Worm (Caenorhabditis elegans) whole organism, young adult: ENCODE results near the gene dcap-1.

Source experiments
- B0035.1 ChIP-seq: sonication (generic microtip); optimal IDR thresholded peaks from 2 replicates; lab custom pipeline; 2016; ENCODE audit warnings: missing genetic modification characterization, mild to moderate bottlenecking, missing compliant biosample characterization, missing genotype, missing genetic modification reagents
- B0336.3 ChIP-seq: fragments of 200-800 bp; sonication (Bioruptor generic); IDR thresholded peaks from 2 replicates; pipeline ENCODE4 v1.3.6; 2022; ENCODE audit warnings: missing genetic modification characterization, missing compliant biosample characterization
- C06A6.2 ChIP-seq: fragments of 200-800 bp; sonication (Bioruptor generic); conservative IDR thresholded peaks from 2 replicates; pipeline ENCODE4 v1.3.6; 2022; ENCODE audit warnings: missing genetic modification characterization, missing compliant biosample characterization
- C17E4.6 ChIP-seq: fragments of 200-800 bp; sonication (Bioruptor generic); IDR thresholded peaks from 2 replicates; pipeline ENCODE4 v1.3.6; 2022; ENCODE audit warnings: missing genetic modification reagents, missing genetic modification characterization, missing compliant biosample characterization
- F39B2.1 ChIP-seq: fragments of 200-800 bp; sonication (Bioruptor generic); IDR thresholded peaks from 2 replicates; pipeline ENCODE4 v1.3.6; 2022; ENCODE audit warnings: missing genetic modification reagents, missing genetic modification characterization, missing compliant biosample characterization
- K11D2.4 ChIP-seq: fragments of 200-800 bp; sonication (Bioruptor generic); IDR thresholded peaks from 2 replicates; pipeline ENCODE4 v1.3.6; 2022; ENCODE audit warnings: missing genetic modification reagents, missing genetic modification characterization, missing compliant biosample characterization
- T07F8.4 ChIP-seq: sonication (generic microtip); optimal IDR thresholded peaks from 2 replicates; lab custom pipeline; 2016; ENCODE audit warnings: mild to moderate bottlenecking, missing genetic modification characterization, moderate library complexity, missing compliant biosample characterization
- Y53F4B.3 ChIP-seq: fragments of 200-800 bp; sonication (Bioruptor generic); IDR thresholded peaks from 2 replicates; pipeline ENCODE4 v1.3.6; 2022; ENCODE audit warnings: missing genetic modification reagents, missing genetic modification characterization, missing compliant biosample characterization
- ZK185.1 ChIP-seq: sonication (generic microtip); optimal IDR thresholded peaks from 2 replicates; lab custom pipeline; 2016; ENCODE audit warnings: mild to moderate bottlenecking, missing genetic modification characterization, missing compliant biosample characterization; ENCODE audit not compliant: poor library complexity, severe bottlenecking
- atf-7 ChIP-seq: sonication (generic microtip); optimal IDR thresholded peaks from 2 replicates; lab custom pipeline; 2017; ENCODE audit warnings: mild to moderate bottlenecking, missing genetic modification characterization, missing compliant biosample characterization
- athp-1 ChIP-seq: sonication (generic microtip); optimal IDR thresholded peaks from 2 replicates; lab custom pipeline; 2017; ENCODE audit warnings: mild to moderate bottlenecking, missing genetic modification characterization, missing compliant biosample characterization
- attf-6 ChIP-seq: fragments of 200-800 bp; sonication (Bioruptor generic); IDR thresholded peaks from 2 replicates; pipeline ENCODE4 v1.3.6; 2022; ENCODE audit warnings: missing genetic modification reagents, missing genetic modification characterization, missing compliant biosample characterization
- cebp-1 ChIP-seq, 2 experiments: fragments of 200-800 bp in 1 of 2; sonication (Bioruptor generic) in 1 of 2; sonication (generic microtip) in 1 of 2; IDR thresholded peaks in 1 of 2; optimal IDR thresholded peaks in 1 of 2; 2 replicates each; pipeline versions ENCODE4 v1.3.6 to Lab custom; 2017 to 2022; ENCODE audit warnings: missing compliant biosample characterization in 2 of 2, missing genetic modification characterization in 2 of 2, mild to moderate bottlenecking in 1 of 2, missing genetic modification reagents in 1 of 2, moderate library complexity in 1 of 2
- cebp-2 ChIP-seq: fragments of 200-800 bp; sonication (Bioruptor generic); IDR thresholded peaks from 2 replicates; pipeline ENCODE4 v1.3.6; 2022; ENCODE audit warnings: missing genetic modification characterization, missing compliant biosample characterization
- die-1 ChIP-seq: sonication (generic microtip); optimal IDR thresholded peaks from 2 replicates; lab custom pipeline; 2016; ENCODE audit warnings: missing genotype, mild to moderate bottlenecking, missing genetic modification characterization, missing compliant biosample characterization
- dox-1 ChIP-seq: fragments of 200-800 bp; sonication (Bioruptor generic); IDR thresholded peaks from 2 replicates; pipeline ENCODE4 v1.3.6; 2022; ENCODE audit warnings: missing genetic modification reagents, missing genetic modification characterization, missing compliant biosample characterization
- egl-44 ChIP-seq: fragments of 200-800 bp; sonication (Bioruptor generic); IDR thresholded peaks from 2 replicates; pipeline ENCODE4 v1.3.6; 2022; ENCODE audit warnings: missing genetic modification reagents, missing genetic modification characterization, missing compliant biosample characterization
- egrh-3 ChIP-seq: fragments of 200-800 bp; sonication (Bioruptor generic); IDR thresholded peaks from 2 replicates; pipeline ENCODE4 v1.3.6; 2022; ENCODE audit warnings: missing genetic modification reagents, missing genetic modification characterization, missing compliant biosample characterization
- ets-4 ChIP-seq: fragments of 200-800 bp; sonication (Bioruptor generic); optimal IDR thresholded peaks from 2 replicates; lab custom pipeline; 2018; ENCODE audit warnings: mild to moderate bottlenecking, missing genetic modification characterization, missing compliant biosample characterization
- fkh-3 ChIP-seq: sonication (generic microtip); optimal IDR thresholded peaks from 2 replicates; lab custom pipeline; 2016; ENCODE audit warnings: mild to moderate bottlenecking, missing genetic modification characterization, missing compliant biosample characterization
- him-1 ChIP-seq: sonication (generic microtip); optimal IDR thresholded peaks from 2 replicates; lab custom pipeline; 2016; ENCODE audit warnings: missing genotype, missing genetic modification reagents, missing genetic modification characterization, missing compliant biosample characterization
- hlh-26 ChIP-seq: fragments of 200-800 bp; sonication (Bioruptor generic); conservative IDR thresholded peaks from 2 replicates; pipeline ENCODE4 v1.3.6; 2022; ENCODE audit warnings: missing genetic modification reagents, missing genetic modification characterization, missing compliant biosample characterization
- hmg-20 ChIP-seq: fragments of 200-800 bp; sonication (Bioruptor generic); IDR thresholded peaks from 2 replicates; pipeline ENCODE4 v1.3.6; 2022; ENCODE audit warnings: missing genetic modification reagents, missing genetic modification characterization, missing compliant biosample characterization
- hsf-1 ChIP-seq: fragments of 200-800 bp; sonication (Bioruptor generic); IDR thresholded peaks from 2 replicates; pipeline ENCODE4 v1.3.6; 2022; ENCODE audit warnings: missing genetic modification reagents, missing genetic modification characterization, missing compliant biosample characterization
- let-526 ChIP-seq: fragments of 200-800 bp; sonication (Bioruptor generic); IDR thresholded peaks from 2 replicates; pipeline ENCODE4 v1.3.6; 2022; ENCODE audit warnings: missing genetic modification reagents, missing genetic modification characterization, missing compliant biosample characterization
- let-607 ChIP-seq, 2 experiments: fragments of 200-800 bp in 1 of 2; sonication (Bioruptor generic) in 1 of 2; sonication (generic microtip) in 1 of 2; optimal IDR thresholded peaks; 2 replicates each; lab custom pipeline; 2016 to 2018; ENCODE audit warnings: mild to moderate bottlenecking in 2 of 2, missing compliant biosample characterization in 2 of 2, missing genetic modification characterization in 2 of 2, moderate library complexity in 2 of 2, missing genotype in 1 of 2
- lin-54 ChIP-seq: fragments of 200-800 bp; sonication (Bioruptor generic); optimal IDR thresholded peaks from 2 replicates; lab custom pipeline; 2018; ENCODE audit warnings: mild to moderate bottlenecking, missing genetic modification characterization, missing compliant biosample characterization
- lsy-27 ChIP-seq: sonication (generic microtip); optimal IDR thresholded peaks from 2 replicates; lab custom pipeline; 2017; ENCODE audit warnings: missing genetic modification characterization, mild to moderate bottlenecking, missing compliant biosample characterization, antibody characterized with exemption, missing genotype, borderline replicate concordance; ENCODE audit not compliant: insufficient read depth
- mcd-1 ChIP-seq: fragments of 200-800 bp; sonication (Bioruptor generic); IDR thresholded peaks from 2 replicates; pipeline ENCODE4 v1.3.6; 2022; ENCODE audit warnings: missing genetic modification reagents, missing genetic modification characterization, missing compliant biosample characterization
- nfya-2 ChIP-seq: fragments of 200-800 bp; sonication (Bioruptor generic); IDR thresholded peaks from 2 replicates; pipeline ENCODE4 v1.3.6; 2022; ENCODE audit warnings: missing genetic modification reagents, missing genetic modification characterization, missing compliant biosample characterization
- nhr-179 ChIP-seq: sonication (generic microtip); optimal IDR thresholded peaks from 2 replicates; lab custom pipeline; 2016; ENCODE audit warnings: mild to moderate bottlenecking, missing genetic modification characterization, missing compliant biosample characterization
- nhr-80 ChIP-seq: sonication (generic microtip); optimal IDR thresholded peaks from 2 replicates; lab custom pipeline; 2016; ENCODE audit warnings: missing genetic modification characterization, missing compliant biosample characterization
- pha-4 ChIP-seq: fragments of 150-350 bp; sonication (generic microtip); optimal IDR thresholded peaks from 2 replicates; lab custom pipeline; 2014; ENCODE audit warnings: missing biosample characterization, missing genetic modification reagents, missing genetic modification characterization
- rpc-1 ChIP-seq, 2 experiments: fragments of 150-350 bp in 1 of 2; sonication (generic microtip) in 1 of 2; optimal IDR thresholded peaks; 2 replicates each; lab custom pipeline; 2014 to 2018; ENCODE audit warnings: missing biosample characterization in 1 of 2, missing genetic modification characterization in 1 of 2, missing genetic modification reagents in 1 of 2, missing genotype in 1 of 2
- snpc-1.1 ChIP-seq: sonication (generic microtip); optimal IDR thresholded peaks from 2 replicates; lab custom pipeline; 2017; ENCODE audit warnings: missing genetic modification characterization, mild to moderate bottlenecking, missing compliant biosample characterization, antibody characterized with exemption, moderate library complexity, missing genotype, missing genetic modification reagents; ENCODE audit not compliant: insufficient read depth
- snpc-1.3 ChIP-seq: sonication (generic microtip); optimal IDR thresholded peaks from 2 replicates; lab custom pipeline; 2017; ENCODE audit warnings: missing genetic modification characterization, mild to moderate bottlenecking, missing compliant biosample characterization, antibody characterized with exemption, moderate library complexity, missing genotype, missing genetic modification reagents; ENCODE audit not compliant: insufficient read depth
- unc-62 ChIP-seq: fragments of 150-350 bp; optimal IDR thresholded peaks from 2 replicates; lab custom pipeline; 2014; ENCODE audit warnings: missing biosample characterization, missing genetic modification reagents, missing genetic modification characterization
- zfh-2 ChIP-seq: fragments of 200-800 bp; sonication (Bioruptor generic); conservative IDR thresholded peaks from 2 replicates; pipeline ENCODE4 v1.3.6; 2022; ENCODE audit warnings: missing genetic modification reagents, missing genetic modification characterization, missing compliant biosample characterization
- ztf-18 ChIP-seq: sonication (generic microtip); optimal IDR thresholded peaks from 2 replicates; lab custom pipeline; 2016; ENCODE audit warnings: missing genotype, mild to moderate bottlenecking, missing genetic modification characterization, missing compliant biosample characterization
- ztf-3 ChIP-seq: fragments of 200-800 bp; sonication (Bioruptor generic); optimal IDR thresholded peaks from 2 replicates; lab custom pipeline; 2018; ENCODE audit warnings: mild to moderate bottlenecking, missing genetic modification characterization, missing compliant biosample characterization
- ztf-6 ChIP-seq: fragments of 200-800 bp; sonication (Bioruptor generic); IDR thresholded peaks from 2 replicates; pipeline ENCODE4 v1.3.6; 2022; ENCODE audit warnings: missing genetic modification reagents, missing genetic modification characterization, missing compliant biosample characterization

The dcap-1 gene

ce11 chrIV:1019801-1020200 is 34.8 kb downstream of the dcap-1 start:
- no peak for TF ChIP-seq attf-6 (GFP tag; lab: Robert Waterston, UW)
- TF ChIP-seq dox-1 (GFP tag; lab: Robert Waterston, UW), result 0 out of 2 replicates have a peak, but pooled peaks have one; percentile 20
- TF ChIP-seq B0336.3 (GFP tag; lab: Robert Waterston, UW), result no peak
- TF ChIP-seq nhr-80, result no peak
- peak; percentile 62; the same call in 1 of the 2 replicates for TF ChIP-seq cebp-2
- TF ChIP-seq nhr-179 (tag; lab: Kevin White, UChicago), result no peak
- no peak for TF ChIP-seq ZK185.1 (tag; lab: Kevin White, UChicago)
- no peak for TF ChIP-seq nfya-2 (GFP tag; lab: Robert Waterston, UW)
- peak; percentile 54 for TF ChIP-seq him-1 (tag; lab: Kevin White, UChicago)
- no peak for TF ChIP-seq K11D2.4 (GFP tag; lab: Robert Waterston, UW)
- no peak for TF ChIP-seq die-1 (tag; lab: Kevin White, UChicago)
- TF ChIP-seq hmg-20 (GFP tag; lab: Robert Waterston, UW), result 0 out of 2 replicates have a peak, but pooled peaks have one; percentile 14
- TF ChIP-seq zfh-2, result peak; percentile 53
- no peak for TF ChIP-seq ztf-3 (GFP tag; lab: Kevin White, UChicago)
- TF ChIP-seq C17E4.6 (GFP tag; lab: Robert Waterston, UW), result no peak
- peak; percentile 34; the same call in 1 of the 2 replicates for TF ChIP-seq mcd-1 (GFP tag; lab: Robert Waterston, UW)
- no peak for TF ChIP-seq snpc-1.3 (tag; lab: Kevin White, UChicago)
- TF ChIP-seq let-526 (GFP tag; lab: Robert Waterston, UW), result no peak

ce11 chrIV:1015430-1015829 is 39.2 kb downstream of the dcap-1 start:
- no peak for TF ChIP-seq unc-62 (GFP tag; lab: Kevin White, UChicago)
- TF ChIP-seq athp-1 (tag; lab: Kevin White, UChicago), result no peak
- TF ChIP-seq egl-44, result no peak
- TF ChIP-seq ets-4, result no peak
- no peak for TF ChIP-seq B0035.1 (tag; lab: Kevin White, UChicago)
- no peak for TF ChIP-seq rpc-1 (optimal IDR thresholded peaks at IDR 0.05; lab: Kevin White, UChicago)
- TF ChIP-seq rpc-1 (tag; optimal IDR thresholded peaks at IDR 0.05; lab: Kevin White, UChicago), result no peak
- TF ChIP-seq hsf-1 (GFP tag; lab: Robert Waterston, UW), result no peak
- no peak for TF ChIP-seq ztf-6 (GFP tag; lab: Robert Waterston, UW)

ce11 chrIV:1013233-1013798 is 41.3 kb downstream of the dcap-1 start:
- TF ChIP-seq unc-62 (GFP tag; lab: Kevin White, UChicago) (no peak), egrh-3 (GFP tag; lab: Robert Waterston, UW) (peak; percentile 40; the same call in 1 of the 2 replicates), zfh-2 (peak; percentile 66), cebp-1 (GFP tag; IDR thresholded peaks at IDR 0.05; lab: Robert Waterston, UW) (no peak), cebp-1 (tag; optimal IDR thresholded peaks at IDR 0.05; lab: Kevin White, UChicago) (no peak), snpc-1.1 (tag; lab: Kevin White, UChicago) (no peak)

ce11 chrIV:1012447-1012846 is 42.1 kb downstream of the dcap-1 start, which contains the start of gene rbm-39:
Gene rbm-39, plus strand, starts transcription at chrIV:1012624.
- TF ChIP-seq let-607 (tag; optimal IDR thresholded peaks at IDR 0.05; lab: Kevin White, UChicago), result peak in 1 of 2 experiments; percentile 13
- peak; percentile 46; the same call in 1 of the 2 replicates for TF ChIP-seq Y53F4B.3 (GFP tag; lab: Robert Waterston, UW)
- TF ChIP-seq lin-54 (GFP tag; lab: Kevin White, UChicago), result peak; percentile 76
- TF ChIP-seq lsy-27, result no peak
- TF ChIP-seq F39B2.1 (GFP tag; lab: Robert Waterston, UW), result no peak
- TF ChIP-seq nfya-2 (GFP tag; lab: Robert Waterston, UW), result no peak
- no peak for TF ChIP-seq ztf-18 (tag; lab: Kevin White, UChicago)
- no peak for TF ChIP-seq hlh-26
- peak; percentile 63 for TF ChIP-seq snpc-1.3 (tag; lab: Kevin White, UChicago)
- TF ChIP-seq pha-4, result no peak
- TF ChIP-seq dox-1 (GFP tag; lab: Robert Waterston, UW), result peak; percentile 88
- TF ChIP-seq atf-7 (tag; lab: Kevin White, UChicago), result no peak
- no peak for TF ChIP-seq unc-62 (GFP tag; lab: Kevin White, UChicago)
- no peak for TF ChIP-seq T07F8.4 (tag; lab: Kevin White, UChicago)
- TF ChIP-seq hmg-20 (GFP tag; lab: Robert Waterston, UW), result no peak
- 0 out of 2 replicates have a peak, but pooled peaks have one; percentile 29 for TF ChIP-seq C06A6.2
- TF ChIP-seq fkh-3 (tag; lab: Kevin White, UChicago), result no peak
- TF ChIP-seq snpc-1.1 (tag; lab: Kevin White, UChicago), result peak; percentile 50
